Worm (Caenorhabditis elegans): Measurements from ENCODE around the gene anp-1.

anp-1 gene

DNA sequence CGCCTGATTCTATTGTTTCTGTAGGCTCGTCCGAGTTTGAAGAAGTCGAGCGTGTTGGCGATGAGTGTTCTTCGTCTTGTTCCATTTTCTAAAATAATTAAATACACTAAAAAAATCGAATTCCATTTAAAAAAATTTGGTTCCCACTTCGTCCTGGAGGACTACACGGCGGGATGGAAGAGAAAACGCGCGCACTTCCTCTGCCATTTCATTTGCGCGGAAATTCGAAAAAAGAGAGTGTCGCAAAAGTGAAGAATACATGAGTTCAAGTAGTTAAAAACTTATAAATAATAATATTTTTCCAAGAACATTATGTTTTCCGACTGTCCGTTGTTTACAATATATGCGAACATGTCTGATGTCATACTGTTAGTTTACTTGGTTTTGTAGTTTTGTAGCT lies 10.7 kb downstream of the anp-1 start, which contains the start of gene T07F10.3:
Gene T07F10.3 (minus strand): TSS at position 98 of the 400 bp plus-strand sequence.
- TF ChIP-seq gmeb-1 (tag; optimal IDR thresholded peaks at IDR 0.05) (peak; percentile 99), sma-9 (GFP tag; optimal IDR thresholded peaks at IDR 0.05) (peak; percentile 97), sma-9 (tag; optimal IDR thresholded peaks at IDR 0.05) (no peak), nhr-237 (tag; optimal IDR thresholded peaks at IDR 0.05) (no peak), lin-39 (tag; optimal IDR thresholded peaks at IDR 0.05) (no peak), unc-55 (GFP tag; optimal IDR thresholded peaks at IDR 0.05) (peak; percentile 95), lsy-2 (tag; optimal IDR thresholded peaks at IDR 0.05) (peak; percentile 71 to 91), lin-13 (GFP tag; optimal IDR thresholded peaks at IDR 0.05) (peak; percentile 89), nhr-6 (tag; optimal IDR thresholded peaks at IDR 0.05) (no peak), ztf-4 (tag; optimal IDR thresholded peaks at IDR 0.05) (no peak), nhr-129 (tag; optimal IDR thresholded peaks at IDR 0.05) (peak; percentile 59), C34F6.9 (tag; optimal IDR thresholded peaks at IDR 0.05) (peak; percentile 86), mbf-1 (tag; optimal IDR thresholded peaks at IDR 0.05) (no peak), unc-39 (tag; optimal IDR thresholded peaks at IDR 0.05) (no peak), mdl-1 (tag; optimal IDR thresholded peaks at IDR 0.05) (no peak), lin-11 (tag; optimal IDR thresholded peaks at IDR 0.05) (peak; percentile 76), alr-1 (tag; optimal IDR thresholded peaks at IDR 0.05) (no peak), Y55F3AM.14 (GFP tag; optimal IDR thresholded peaks at IDR 0.05) (peak; percentile 17), ZK546.5 (tag; optimal IDR thresholded peaks at IDR 0.05) (no peak), nhr-10 (tag; optimal IDR thresholded peaks at IDR 0.05) (peak; percentile 2), mab-5 (tag; optimal IDR thresholded peaks at IDR 0.05) (peak; percentile 83), nhr-77 (tag; optimal IDR thresholded peaks at IDR 0.05) (no peak), nhr-25 (tag; optimal IDR thresholded peaks at IDR 0.05) (peak; percentile 83), dmd-4 (tag; optimal IDR thresholded peaks at IDR 0.05) (no peak), nhr-12 (tag; optimal IDR thresholded peaks at IDR 0.05) (no peak), nhr-23 (tag; optimal IDR thresholded peaks at IDR 0.05) (no peak), egl-27 (tag; optimal IDR thresholded peaks at IDR 0.05) (peak; percentile 59), nhr-21 (tag; optimal IDR thresholded peaks at IDR 0.05) (peak; percentile 80), ceh-16 (tag; optimal IDR thresholded peaks at IDR 0.05) (peak; percentile 50), fos-1 (tag; optimal IDR thresholded peaks at IDR 0.05) (peak; percentile 57), peb-1 (tag; optimal IDR thresholded peaks at IDR 0.05) (no peak), zag-1 (tag; optimal IDR thresholded peaks at IDR 0.05) (no peak), nhr-11 (tag; optimal IDR thresholded peaks at IDR 0.05) (no peak), blmp-1 (tag; optimal IDR thresholded peaks at IDR 0.05; ENCODE audit: insufficient read depth) (peak; percentile 36), ceh-82 (tag; optimal IDR thresholded peaks at IDR 0.05) (no peak), crh-2 (tag; optimal IDR thresholded peaks at IDR 0.05) (peak; percentile 83), F13H6.1 (tag; optimal IDR thresholded peaks at IDR 0.05) (peak; percentile 88), unc-62 (GFP tag; optimal IDR thresholded peaks at IDR 0.05) (no peak), aly-2 (tag; optimal IDR thresholded peaks at IDR 0.05) (no peak), snpc-4 (tag; optimal IDR thresholded peaks at IDR 0.05) (peak; percentile 76), ztf-11 (tag; optimal IDR thresholded peaks at IDR 0.05) (no peak), skn-1 (tag; optimal IDR thresholded peaks at IDR 0.05) (peak; percentile 30), R02D3.7 (tag; optimal IDR thresholded peaks at IDR 0.05) (peak; percentile 61), sma-3 (GFP tag; optimal IDR thresholded peaks at IDR 0.05) (peak; percentile 95), ztf-1 (GFP tag; conservative IDR thresholded peaks at IDR 0.05) (no peak), elt-1 (tag; optimal IDR thresholded peaks at IDR 0.05) (no peak), ama-1 (optimal IDR thresholded peaks at IDR 0.05) (peak; percentile 34), sem-4 (tag; optimal IDR thresholded peaks at IDR 0.05) (peak; percentile 35), elt-3 (tag; optimal IDR thresholded peaks at IDR 0.05) (no peak)
